Fruit fly (Drosophila melanogaster) whole organism, larva: ENCODE measurements around the gene CG12194.

Experiments used
- noc ChIP-seq: fragments of 200-800 bp; sonication (Bioruptor generic); optimal IDR thresholded peaks from 3 replicates; lab custom pipeline; 2019; ENCODE audit warnings: missing biosample characterization, mild to moderate bottlenecking, missing genetic modification characterization, moderate library complexity

Gene CG12194

dm6 chr2L:4837772-4838397 lies at the start of gene CG12194, which contains the start of gene tank:
CG12194 (plus strand) TSS chr2L:4838347.
tank (minus strand) TSS chr2L:4837999.
- TF ChIP-seq noc (tag; lab: Kevin White, UChicago), result peak; percentile 89

dm6 chr2L:4793780-4794523 lies 44.2 kb upstream of the CG12194 start, which contains the start of gene fipi:
fipi (minus strand) TSS chr2L:4794044.
- no peak for TF ChIP-seq noc (tag; lab: Kevin White, UChicago)

dm6 chr2L:4794524-4794804 lies 43.7 kb upstream of the CG12194 start, which contains the start of gene CG3294:
CG3294 (plus strand) TSS chr2L:4794549.
- TF ChIP-seq noc (tag; lab: Kevin White, UChicago), result no peak

DNA sequence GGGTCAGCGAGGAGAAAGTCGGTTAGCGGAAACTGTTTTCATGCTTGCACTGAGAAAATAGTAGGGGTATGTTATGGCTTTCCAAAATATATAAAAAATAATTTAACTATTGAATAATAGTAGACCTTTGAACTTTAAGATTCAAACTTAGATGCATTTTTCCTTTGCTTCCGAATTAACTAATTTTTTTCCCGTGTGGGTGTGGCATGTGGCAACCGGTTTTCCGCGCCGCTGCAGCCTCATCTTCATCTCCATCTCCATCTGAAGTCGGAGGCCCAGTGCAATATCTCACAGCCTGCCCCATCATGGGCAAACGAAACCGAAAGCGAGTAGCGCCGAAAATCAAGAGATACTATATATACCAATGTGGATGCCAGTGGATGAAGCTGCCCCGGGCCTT lies 40.5 kb upstream of the CG12194 start:
- TF ChIP-seq noc (tag; lab: Kevin White, UChicago), result no peak

dm6 chr2L:4798894-4799293 lies 39.3 kb upstream of the CG12194 start:
- TF ChIP-seq noc (tag; lab: Kevin White, UChicago), result no peak

dm6 chr2L:4800033-4800432 lies 38.1 kb upstream of the CG12194 start:
- TF ChIP-seq noc (tag; lab: Kevin White, UChicago), result no peak

DNA sequence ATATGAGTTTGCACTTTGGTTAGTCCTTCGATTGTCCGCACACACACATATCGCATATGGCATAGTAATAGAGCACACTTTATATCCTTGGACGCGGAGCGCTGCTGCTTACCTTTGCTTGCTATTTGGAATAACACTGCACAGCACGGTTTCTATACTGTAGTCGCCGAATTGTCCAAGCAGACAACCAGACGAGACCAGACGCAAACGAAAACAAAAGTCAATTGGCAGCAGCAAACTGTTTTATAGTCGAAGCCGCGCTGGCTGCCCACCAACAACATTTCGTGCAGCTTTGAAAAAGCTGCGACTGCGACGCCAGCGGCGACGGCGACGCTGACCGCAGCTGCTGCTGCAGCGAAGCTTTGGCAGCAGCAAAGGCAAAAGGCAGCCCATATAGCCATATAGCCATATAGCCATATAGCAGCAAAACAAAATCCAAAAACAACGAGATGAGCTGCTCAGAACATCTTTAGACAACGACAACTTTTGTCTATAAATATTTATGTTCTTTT lies 36.4 kb upstream of the CG12194 start, which contains the start of gene slf:
slf (minus strand) TSS at position 219 of the 512 bp plus-strand sequence.
- no peak for TF ChIP-seq noc (tag; lab: Kevin White, UChicago)

DNA sequence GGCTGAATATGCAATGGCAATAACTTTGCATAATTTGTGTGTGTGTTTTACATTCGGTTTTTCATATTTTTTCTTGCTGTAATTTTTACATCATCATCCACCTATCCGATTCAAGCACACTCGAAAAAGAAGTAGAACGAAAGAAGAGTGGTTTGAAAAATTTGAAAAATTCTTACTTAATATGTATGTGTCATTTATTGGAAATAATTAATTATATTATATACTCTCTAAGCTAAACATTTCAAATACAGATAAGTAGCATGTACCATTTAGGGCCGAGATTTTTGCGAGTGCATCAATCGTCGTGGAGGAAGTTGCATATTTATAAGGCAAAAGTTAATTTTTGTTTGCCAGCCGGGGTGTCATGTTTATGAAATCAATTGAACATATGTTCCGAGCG lies 32.0 kb upstream of the CG12194 start:
- TF ChIP-seq noc (tag; lab: Kevin White, UChicago), result no peak

dm6 chr2L:4807953-4808604 lies 30.1 kb upstream of the CG12194 start:
- TF ChIP-seq noc (tag; lab: Kevin White, UChicago), result no peak

- TF ChIP-seq noc (tag; lab: Kevin White, UChicago), result no peak
Observed at dm6 chr2L:4810044-4810609, 28.0 kb upstream of the CG12194 start.

DNA sequence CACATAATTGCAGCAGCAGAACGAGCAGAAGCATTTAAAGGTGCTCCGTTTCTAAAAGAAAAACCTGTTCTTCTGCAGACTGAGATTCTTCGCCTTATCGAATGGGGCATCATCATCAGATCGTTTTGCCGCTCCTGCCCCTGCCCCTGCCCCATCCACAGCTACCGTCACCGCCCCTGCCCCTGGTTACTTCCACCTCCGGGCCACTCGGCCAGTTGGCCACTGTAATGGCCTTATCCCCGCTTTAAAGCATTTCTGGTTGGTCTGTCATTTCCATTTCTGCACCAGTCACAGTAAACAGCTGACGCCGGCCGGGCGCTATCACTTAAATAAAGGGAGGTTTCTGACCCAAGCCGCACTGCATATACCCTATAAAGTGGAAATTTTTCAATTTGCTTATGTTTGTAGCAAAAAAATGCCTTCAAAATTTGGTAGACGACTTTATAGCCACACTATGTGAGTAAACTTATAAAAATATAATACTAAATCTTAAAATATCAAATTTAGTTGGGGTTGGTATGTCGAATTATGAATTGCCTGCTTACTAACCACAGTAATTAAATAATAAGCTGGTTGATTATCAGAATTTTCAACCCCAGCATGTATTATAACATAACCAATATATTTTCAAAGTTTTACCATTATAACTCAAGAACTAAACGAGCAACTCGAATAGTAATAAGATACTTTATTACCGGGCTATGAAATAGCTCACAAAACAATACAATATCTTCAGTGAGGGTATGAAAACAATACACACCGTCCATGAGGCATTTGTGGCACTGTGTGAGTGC lies 27.3 kb upstream of the CG12194 start:
- TF ChIP-seq noc (tag; lab: Kevin White, UChicago), result peak; percentile 78

DNA sequence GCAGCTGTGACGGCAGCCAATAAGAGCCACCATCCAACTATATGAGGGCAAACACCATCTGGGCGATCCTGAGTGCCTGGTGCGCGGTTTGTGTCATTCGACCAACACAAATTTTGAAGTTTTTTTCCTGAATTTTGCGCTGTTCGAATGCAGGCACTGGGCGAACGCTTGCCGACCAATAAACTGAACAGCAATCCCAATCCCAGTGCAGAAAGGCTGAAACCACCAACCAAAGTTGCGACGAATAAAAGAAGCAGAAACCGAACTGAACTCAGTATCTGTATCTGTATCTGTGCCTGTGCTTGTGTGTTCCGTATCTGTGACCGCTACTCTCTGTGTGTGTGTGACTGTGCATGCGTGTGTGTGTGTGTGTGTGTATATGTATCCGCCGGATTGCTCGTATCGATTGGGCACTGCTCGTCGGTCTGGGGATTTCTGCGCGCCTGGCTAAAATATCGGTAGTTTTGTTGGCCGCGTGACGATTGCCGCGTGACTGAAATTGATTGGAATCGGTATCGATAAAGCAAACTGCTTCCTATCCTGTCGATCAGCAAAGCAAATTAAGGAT lies 26.6 kb upstream of the CG12194 start:
- TF ChIP-seq noc (tag; lab: Kevin White, UChicago), result peak; percentile 23

DNA sequence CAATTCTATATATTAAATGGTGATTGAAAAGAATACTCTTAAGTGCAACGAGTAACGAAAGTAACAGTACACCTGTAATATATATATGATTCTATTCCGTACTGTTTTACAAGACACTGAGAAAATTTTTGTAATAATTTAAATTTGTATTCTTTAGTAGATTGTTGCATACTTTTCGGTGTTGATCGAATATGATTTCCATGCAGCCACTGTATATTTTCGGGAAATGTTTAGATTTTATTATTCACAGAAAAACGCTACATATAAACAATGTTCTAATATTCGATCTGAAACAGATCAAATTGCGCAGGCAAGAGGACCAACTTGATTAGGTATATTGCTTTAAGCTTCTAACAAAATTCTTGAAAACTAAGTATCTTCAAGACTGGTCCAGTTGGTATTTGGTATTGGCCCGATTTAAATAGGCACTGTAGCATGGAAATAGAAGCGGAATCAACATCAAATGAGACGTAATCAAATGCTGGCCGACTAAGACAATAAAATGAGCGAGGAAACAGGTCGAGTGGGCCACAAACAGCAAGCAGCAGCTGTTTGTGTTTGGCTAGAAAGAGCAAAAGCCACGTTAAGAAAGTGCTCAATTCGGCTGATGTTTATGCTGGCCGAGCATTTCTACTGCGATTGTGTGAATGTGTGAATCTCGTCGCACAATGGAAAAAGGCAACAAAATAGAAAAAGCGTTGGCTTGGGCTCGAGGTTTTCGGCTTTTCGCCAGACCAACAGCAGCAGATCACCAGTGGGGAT lies 25.7 kb upstream of the CG12194 start, which contains the start of gene CG15629:
CG15629 (plus strand) TSS at position 749 of the 762 bp plus-strand sequence.
- TF ChIP-seq noc (tag; lab: Kevin White, UChicago), result no peak

DNA sequence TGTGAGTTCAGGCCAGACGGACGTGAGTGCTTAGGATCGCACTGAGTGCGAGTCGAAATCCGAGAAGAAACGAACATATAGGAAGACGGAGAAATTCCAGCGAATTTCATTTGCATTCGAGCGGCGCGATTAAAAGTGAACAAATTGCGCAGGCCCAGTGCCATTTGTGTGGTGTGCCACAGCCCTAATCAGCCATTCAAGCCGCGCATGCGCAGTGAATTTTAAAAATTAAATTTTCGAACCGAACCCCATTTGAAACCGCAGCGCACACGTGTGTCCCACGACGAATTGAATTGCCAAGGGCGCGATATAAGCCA lies 25.2 kb upstream of the CG12194 start:
- no peak for TF ChIP-seq noc (tag; lab: Kevin White, UChicago)
